Fruit fly (Drosophila melanogaster) whole organism, embryonic: ENCODE measurements around the gene Bug22.

ENCODE experiments used
- Abd-B ChIP-seq: fragments of 200-800 bp; sonication (Bioruptor generic); optimal IDR thresholded peaks from 2 replicates; lab custom pipeline; 2018; ENCODE audit warnings: missing biosample characterization, mild to moderate bottlenecking, missing genetic modification characterization, moderate library complexity
- CG10267 ChIP-seq: fragments of 200-800 bp; sonication (Bioruptor generic); optimal IDR thresholded peaks from 2 replicates; lab custom pipeline; 2018; ENCODE audit warnings: missing biosample characterization, mild to moderate bottlenecking, missing genetic modification characterization, moderate library complexity
- CG11696 ChIP-seq: fragments of 200-800 bp; sonication (Bioruptor generic); IDR thresholded peaks from 2 replicates; pipeline ENCODE4 v1.3.6; 2022; ENCODE audit warnings: missing biosample characterization, missing genetic modification characterization
- CG13624 ChIP-seq: fragments of 200-800 bp; sonication (Bioruptor generic); optimal IDR thresholded peaks from 2 replicates; lab custom pipeline; 2016; ENCODE audit warnings: missing biosample characterization, missing genetic modification characterization
- CG1529 ChIP-seq: fragments of 200-800 bp; sonication (Bioruptor generic); optimal IDR thresholded peaks from 3 replicates; lab custom pipeline; 2018; ENCODE audit warnings: missing biosample characterization, missing genetic modification characterization
- CG3163 ChIP-seq: fragments of 200-800 bp; sonication (Bioruptor generic); optimal IDR thresholded peaks from 3 replicates; lab custom pipeline; 2016; ENCODE audit warnings: missing biosample characterization, missing genetic modification characterization
- CG8924 ChIP-seq: fragments of 200-800 bp; optimal IDR thresholded peaks from 3 replicates; lab custom pipeline; 2019; ENCODE audit warnings: missing biosample characterization, mild to moderate bottlenecking, missing genetic modification characterization, moderate library complexity
- HLH4C ChIP-seq: fragments of 200-800 bp; sonication (Bioruptor generic); IDR thresholded peaks from 3 replicates; pipeline ENCODE4 v1.3.6; 2022; ENCODE audit warnings: missing biosample characterization, missing genetic modification characterization; ENCODE audit not compliant: partially characterized antibody
- Jarid2 ChIP-seq: fragments of 200-800 bp; sonication (Bioruptor generic); optimal IDR thresholded peaks from 3 replicates; lab custom pipeline; 2017; ENCODE audit warnings: mild to moderate bottlenecking, missing biosample characterization, missing genetic modification reagents, missing genetic modification characterization
- fd3F ChIP-seq: fragments of 200-800 bp; sonication (Bioruptor generic); optimal IDR thresholded peaks from 2 replicates; lab custom pipeline; 2018; ENCODE audit warnings: missing biosample characterization, mild to moderate bottlenecking, missing genetic modification characterization, moderate library complexity
- fru ChIP-seq: fragments of >200 bp; optimal IDR thresholded peaks from 2 replicates; lab custom pipeline; 2017
- gfzf ChIP-seq: fragments of 200-800 bp; sonication (Bioruptor generic); optimal IDR thresholded peaks from 2 replicates; lab custom pipeline; 2016; ENCODE audit warnings: missing biosample characterization, mild to moderate bottlenecking, missing genetic modification characterization, moderate library complexity
- h ChIP-seq: fragments of >200 bp; optimal IDR thresholded peaks from 2 replicates; lab custom pipeline; 2017
- usp ChIP-seq: fragments of >200 bp; optimal IDR thresholded peaks from 2 replicates; lab custom pipeline; 2017; ENCODE audit warnings: missing biosample characterization, missing genetic modification characterization

dm6 chr2L:10472257-10472656 lies 41.5 kb upstream of the Bug22 start:
- TF ChIP-seq fru (lab: Kevin White, UChicago), result no peak
- TF ChIP-seq CG1529 (GFP tag; lab: Kevin White, UChicago), result no peak
- no peak for TF ChIP-seq HLH4C
- no peak for TF ChIP-seq usp (GFP tag; lab: Kevin White, UChicago)
- no peak for TF ChIP-seq Jarid2
- no peak for TF ChIP-seq h
- no peak for TF ChIP-seq CG13624 (GFP tag; lab: Kevin White, UChicago)
- TF ChIP-seq CG10267 (tag; lab: Kevin White, UChicago), result no peak
- no peak for TF ChIP-seq gfzf (GFP tag; lab: Kevin White, UChicago)
- no peak for TF ChIP-seq CG3163 (GFP tag; lab: Kevin White, UChicago)
- no peak for TF ChIP-seq CG11696 (GFP tag; lab: Robert Waterston, UW)
- TF ChIP-seq fd3F (GFP tag; lab: Kevin White, UChicago), result peak; percentile 13
- no peak for TF ChIP-seq CG8924 (tag; lab: Kevin White, UChicago)
- TF ChIP-seq Abd-B (GFP tag; lab: Kevin White, UChicago), result no peak
